Worm (Caenorhabditis elegans): ENCODE measurements around the gene D2096.10.
"Not testable (repeated sequence)": the region's sequence is repeated elsewhere in the genome, so short reads cannot be mapped to it uniquely, and the experiment has no call there.

The D2096.10 gene

DNA sequence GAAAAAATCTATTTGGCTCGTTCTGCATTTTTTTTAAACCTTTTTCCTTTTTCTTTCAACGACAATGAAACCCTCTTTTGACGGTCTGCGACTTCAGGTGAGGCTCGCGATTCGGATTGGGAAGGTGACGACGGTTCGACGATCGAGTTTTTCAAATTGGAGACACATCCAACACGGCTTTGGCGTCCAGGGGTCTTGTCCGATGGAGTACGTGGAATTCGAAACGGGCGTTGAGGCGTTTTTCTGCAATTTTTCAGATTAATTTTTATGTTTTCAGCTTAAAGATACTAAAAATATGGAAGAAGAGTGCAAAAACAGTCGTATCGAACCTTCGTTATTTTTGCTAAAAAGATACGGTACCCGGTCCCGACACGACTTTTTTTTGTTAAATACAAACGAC lies at the start of gene D2096.10:
Gene D2096.10 (minus strand): TSS at position 101 of the 400 bp plus-strand sequence.
- TF ChIP-seq sea-1 (GFP tag; conservative IDR thresholded peaks at IDR 0.05); flt-1 (GFP tag; IDR thresholded peaks at IDR 0.05); hmg-4 (GFP tag; optimal IDR thresholded peaks at IDR 0.05): not testable (repeated sequence)

DNA sequence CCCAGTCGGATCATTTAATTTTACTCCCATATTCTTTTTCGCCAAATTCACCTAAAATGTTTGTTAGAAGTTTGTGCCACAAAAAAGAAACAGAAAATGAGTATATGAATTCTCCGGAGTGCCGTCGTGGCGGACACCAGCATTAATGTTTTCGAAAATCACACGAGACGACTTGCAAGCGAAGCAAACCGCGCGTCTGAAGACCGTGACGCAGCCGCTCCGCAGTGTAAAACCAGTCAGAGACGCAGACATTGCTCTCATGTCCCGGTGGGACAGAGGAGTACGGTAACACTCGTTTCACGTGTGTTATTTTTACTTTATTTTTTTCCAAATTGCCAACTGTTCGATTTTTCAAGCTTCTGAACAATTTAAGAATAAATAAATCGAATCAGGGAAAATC lies 43.7 kb upstream of the D2096.10 start, which contains the start of the genes T26A8.4 and pdtf-1:
Gene T26A8.4 (minus strand): TSS at position 185 of the 400 bp plus-strand sequence.
Gene pdtf-1 (plus strand): TSS at position 330 of the 400 bp plus-strand sequence.
- TF ChIP-seq B0310.2 (tag; optimal IDR thresholded peaks at IDR 0.05) (peak; percentile 37), ceh-36 (tag; optimal IDR thresholded peaks at IDR 0.05) (no peak), ama-1 (optimal IDR thresholded peaks at IDR 0.05) (peak; percentile 36), hmbx-1 (tag; optimal IDR thresholded peaks at IDR 0.05) (peak; percentile 27), scrt-1 (GFP tag; IDR thresholded peaks at IDR 0.05) (0 out of 2 replicates have a peak, but pooled peaks have one; percentile 38), ceh-13 (GFP tag; optimal IDR thresholded peaks at IDR 0.05) (no peak), aly-1 (tag; optimal IDR thresholded peaks at IDR 0.05) (no peak), tra-4 (tag; optimal IDR thresholded peaks at IDR 0.05) (no peak), flt-1 (GFP tag; IDR thresholded peaks at IDR 0.05) (peak; percentile 37; the same call in 1 of the 2 replicates), pes-1 (GFP tag; IDR thresholded peaks at IDR 0.05) (no peak), hmg-4 (GFP tag; optimal IDR thresholded peaks at IDR 0.05) (peak; percentile 77), F13C5.2 (tag; optimal IDR thresholded peaks at IDR 0.05) (peak; percentile 69), sea-1 (GFP tag; conservative IDR thresholded peaks at IDR 0.05) (no peak), ets-7 (tag; optimal IDR thresholded peaks at IDR 0.05) (no peak), hnd-1 (tag; optimal IDR thresholded peaks at IDR 0.05) (no peak), tbx-37 (GFP tag; conservative IDR thresholded peaks at IDR 0.05) (no peak), tbx-11 (GFP tag; IDR thresholded peaks at IDR 0.05) (no peak)

DNA sequence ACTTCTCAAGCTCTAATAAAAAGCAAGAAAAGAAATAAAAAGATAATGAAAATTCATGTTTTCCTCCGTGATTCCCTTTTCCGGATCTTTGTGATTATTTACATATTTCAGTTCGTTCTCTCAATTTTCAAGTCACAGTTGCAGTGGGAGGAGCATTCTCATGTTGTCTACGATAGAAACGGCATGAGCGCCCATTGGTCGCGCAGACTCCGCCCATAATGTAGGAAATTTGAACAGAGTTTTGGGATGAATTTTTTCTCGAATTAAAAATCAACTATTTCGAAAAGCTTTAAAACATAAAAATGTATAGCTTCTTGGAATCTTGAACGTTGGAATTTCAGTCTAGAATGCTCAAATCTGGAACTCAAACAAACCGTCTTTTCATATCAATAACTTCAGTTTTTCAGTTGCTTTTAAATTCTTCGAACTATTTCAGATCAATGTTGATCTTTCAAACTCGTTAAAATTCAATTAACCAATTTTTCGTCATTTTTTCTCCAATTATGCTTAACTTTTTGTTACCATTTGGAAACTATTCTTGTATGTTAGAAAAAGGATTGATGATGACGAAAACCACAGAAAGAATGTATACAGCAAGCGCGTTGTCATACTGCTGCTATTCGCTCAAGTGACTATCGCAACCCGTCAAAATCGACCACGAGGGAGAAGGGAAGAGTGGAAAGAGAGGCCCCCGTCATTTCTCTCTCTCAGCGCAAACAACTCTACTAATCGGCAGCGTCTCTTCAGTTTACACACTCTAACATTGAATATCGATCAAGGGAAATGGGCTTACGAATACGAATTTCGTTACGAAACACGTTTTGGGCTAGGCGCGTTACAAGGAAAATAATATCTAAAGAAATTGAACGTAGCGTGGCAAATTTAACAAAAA lies 42.8 kb upstream of the D2096.10 start:
- TF ChIP-seq tra-4 (tag; optimal IDR thresholded peaks at IDR 0.05) (no peak), tbx-37 (GFP tag; conservative IDR thresholded peaks at IDR 0.05) (0 out of 2 replicates have a peak, but pooled peaks have one; percentile 10), ets-7 (tag; optimal IDR thresholded peaks at IDR 0.05) (no peak), scrt-1 (GFP tag; IDR thresholded peaks at IDR 0.05) (no peak), F13C5.2 (tag; optimal IDR thresholded peaks at IDR 0.05) (no peak), hnd-1 (tag; optimal IDR thresholded peaks at IDR 0.05) (no peak), pes-1 (GFP tag; IDR thresholded peaks at IDR 0.05) (no peak; the same call in 1 of the 2 replicates), aly-1 (tag; optimal IDR thresholded peaks at IDR 0.05) (peak; percentile 11), tbx-11 (GFP tag; IDR thresholded peaks at IDR 0.05) (no peak), hmg-4 (GFP tag; optimal IDR thresholded peaks at IDR 0.05) (no peak), ceh-36 (tag; optimal IDR thresholded peaks at IDR 0.05) (no peak), ceh-13 (GFP tag; optimal IDR thresholded peaks at IDR 0.05) (no peak), B0310.2 (tag; optimal IDR thresholded peaks at IDR 0.05) (no peak), sea-1 (GFP tag; conservative IDR thresholded peaks at IDR 0.05) (no peak; the same call in 1 of the 2 replicates), flt-1 (GFP tag; IDR thresholded peaks at IDR 0.05) (0 out of 2 replicates have a peak, but pooled peaks have one; percentile 35), hmbx-1 (tag; optimal IDR thresholded peaks at IDR 0.05) (no peak), ama-1 (optimal IDR thresholded peaks at IDR 0.05) (peak; percentile 51)

DNA sequence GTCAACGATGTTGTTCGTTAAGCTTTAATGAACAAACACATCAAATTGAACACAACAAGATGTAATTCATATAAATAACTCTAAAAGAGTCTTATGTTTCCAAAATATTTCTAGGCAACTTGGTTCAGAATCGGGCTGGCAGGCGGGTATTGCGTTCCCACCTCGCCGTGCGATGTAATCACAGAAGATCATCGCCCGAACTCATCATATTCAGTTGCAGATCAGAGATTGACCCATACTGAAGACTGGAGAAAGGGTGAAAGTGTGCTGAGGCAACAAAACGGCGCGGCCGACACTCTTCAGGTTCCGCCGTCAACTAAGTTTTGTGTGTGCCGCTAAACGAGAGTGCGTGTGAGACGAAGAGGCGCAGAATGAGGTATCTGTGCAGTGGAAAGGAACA lies 39.5 kb upstream of the D2096.10 start:
- TF ChIP-seq B0310.2 (tag; optimal IDR thresholded peaks at IDR 0.05) (peak; percentile 28), ama-1 (optimal IDR thresholded peaks at IDR 0.05) (peak; percentile 92), tbx-37 (GFP tag; conservative IDR thresholded peaks at IDR 0.05) (no peak), pes-1 (GFP tag; IDR thresholded peaks at IDR 0.05) (peak; percentile 59), ceh-13 (GFP tag; optimal IDR thresholded peaks at IDR 0.05) (no peak), scrt-1 (GFP tag; IDR thresholded peaks at IDR 0.05) (no peak), hmg-4 (GFP tag; optimal IDR thresholded peaks at IDR 0.05) (no peak), ceh-36 (tag; optimal IDR thresholded peaks at IDR 0.05) (peak; percentile 12), ets-7 (tag; optimal IDR thresholded peaks at IDR 0.05) (peak; percentile 1), tbx-11 (GFP tag; IDR thresholded peaks at IDR 0.05) (no peak), hmbx-1 (tag; optimal IDR thresholded peaks at IDR 0.05) (no peak), hnd-1 (tag; optimal IDR thresholded peaks at IDR 0.05) (no peak), flt-1 (GFP tag; IDR thresholded peaks at IDR 0.05) (peak; percentile 11; the same call in 1 of the 2 replicates), F13C5.2 (tag; optimal IDR thresholded peaks at IDR 0.05) (peak; percentile 59), tra-4 (tag; optimal IDR thresholded peaks at IDR 0.05) (peak; percentile 16), sea-1 (GFP tag; conservative IDR thresholded peaks at IDR 0.05) (peak; percentile 48; the same call in 1 of the 2 replicates), aly-1 (tag; optimal IDR thresholded peaks at IDR 0.05) (peak; percentile 59)

DNA sequence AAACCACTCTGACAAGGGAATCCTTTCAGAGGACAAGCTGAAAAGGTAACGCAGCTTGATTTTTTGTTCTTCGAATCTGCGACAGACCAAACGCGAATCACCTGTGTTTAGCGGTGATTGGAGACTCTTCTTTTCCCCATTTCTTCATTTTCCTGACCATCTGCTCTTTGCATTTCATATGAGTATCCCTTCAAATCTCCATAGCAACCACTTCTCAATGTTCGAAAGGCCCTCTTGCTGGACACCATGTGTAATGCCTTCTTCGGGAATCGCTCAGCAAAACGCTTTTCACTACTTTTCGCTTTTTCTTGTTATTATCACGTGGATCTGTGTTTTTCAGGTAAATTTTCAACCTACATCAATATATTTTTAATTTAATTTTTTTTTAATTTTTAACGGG lies 37.5 kb upstream of the D2096.10 start, which contains the start of the genes T26A8.3 and tmem-231:
Gene T26A8.3 (minus strand): TSS at position 101 of the 400 bp plus-strand sequence.
Gene tmem-231 (plus strand): TSS at position 249 of the 400 bp plus-strand sequence.
- TF ChIP-seq ceh-13 (GFP tag; optimal IDR thresholded peaks at IDR 0.05) (no peak), hmg-4 (GFP tag; optimal IDR thresholded peaks at IDR 0.05) (no peak), hmbx-1 (tag; optimal IDR thresholded peaks at IDR 0.05) (no peak), tbx-11 (GFP tag; IDR thresholded peaks at IDR 0.05) (no peak), pes-1 (GFP tag; IDR thresholded peaks at IDR 0.05) (no peak), aly-1 (tag; optimal IDR thresholded peaks at IDR 0.05) (no peak), B0310.2 (tag; optimal IDR thresholded peaks at IDR 0.05) (no peak), sea-1 (GFP tag; conservative IDR thresholded peaks at IDR 0.05) (no peak), ets-7 (tag; optimal IDR thresholded peaks at IDR 0.05) (no peak), F13C5.2 (tag; optimal IDR thresholded peaks at IDR 0.05) (no peak), tra-4 (tag; optimal IDR thresholded peaks at IDR 0.05) (no peak), hnd-1 (tag; optimal IDR thresholded peaks at IDR 0.05) (no peak), scrt-1 (GFP tag; IDR thresholded peaks at IDR 0.05) (no peak), ceh-36 (tag; optimal IDR thresholded peaks at IDR 0.05) (no peak), tbx-37 (GFP tag; conservative IDR thresholded peaks at IDR 0.05) (no peak), flt-1 (GFP tag; IDR thresholded peaks at IDR 0.05) (no peak)

DNA sequence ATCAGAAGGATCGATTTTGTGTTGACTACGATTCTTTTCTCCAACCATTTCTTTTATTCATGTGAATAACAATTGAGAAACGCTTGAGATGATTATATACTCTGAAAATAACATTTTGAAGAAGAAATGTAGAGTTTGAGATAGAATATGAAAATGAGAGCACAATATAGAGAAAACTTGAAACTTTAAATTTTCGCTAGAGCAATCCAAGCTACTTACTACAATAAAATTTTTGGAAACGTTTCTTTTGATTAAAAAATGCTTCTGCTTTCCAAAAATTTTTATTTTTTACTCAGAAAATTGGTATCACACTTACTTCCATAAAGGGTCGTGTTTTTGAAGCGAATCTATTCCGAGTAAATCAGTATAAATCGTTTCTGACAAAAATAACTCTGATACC lies 31.9 kb upstream of the D2096.10 start, which contains the start of gene M116.5:
Gene M116.5 (minus strand): TSS at position 101 of the 400 bp plus-strand sequence.
- no peak for TF ChIP-seq ceh-13 (GFP tag; optimal IDR thresholded peaks at IDR 0.05)
- TF ChIP-seq hmbx-1 (tag; optimal IDR thresholded peaks at IDR 0.05), result no peak
- no peak for TF ChIP-seq ceh-36 (tag; optimal IDR thresholded peaks at IDR 0.05)
- no peak for TF ChIP-seq tbx-11 (GFP tag; IDR thresholded peaks at IDR 0.05)
- no peak for TF ChIP-seq ets-7 (tag; optimal IDR thresholded peaks at IDR 0.05)
- TF ChIP-seq B0310.2 (tag; optimal IDR thresholded peaks at IDR 0.05), result no peak
- no peak for TF ChIP-seq aly-1 (tag; optimal IDR thresholded peaks at IDR 0.05)
- TF ChIP-seq flt-1 (GFP tag; IDR thresholded peaks at IDR 0.05), result no peak
- TF ChIP-seq F13C5.2 (tag; optimal IDR thresholded peaks at IDR 0.05), result no peak
- no peak for TF ChIP-seq hmg-4 (GFP tag; optimal IDR thresholded peaks at IDR 0.05)

All from whole organism, early embryonic.